Worm (Caenorhabditis elegans) whole organism, late embryonic: ENCODE measurements around the gene gkow-1.

ENCODE experiments used
- C08G9.2 ChIP-seq: sonication (generic microtip); optimal IDR thresholded peaks from 2 replicates; lab custom pipeline; 2016; ENCODE audit warnings: mild to moderate bottlenecking, missing genetic modification characterization, moderate library complexity, missing compliant biosample characterization
- C38D4.7 ChIP-seq: fragments of 200-800 bp; sonication (Bioruptor generic); optimal IDR thresholded peaks from 2 replicates; lab custom pipeline; 2018; ENCODE audit warnings: mild to moderate bottlenecking, missing genetic modification characterization, moderate library complexity, missing compliant biosample characterization
- F13H6.1 ChIP-seq: sonication (generic microtip); optimal IDR thresholded peaks from 2 replicates; lab custom pipeline; 2016; ENCODE audit warnings: missing genetic modification characterization, missing compliant biosample characterization
- K02D7.2 ChIP-seq: sonication (generic microtip); optimal IDR thresholded peaks from 2 replicates; lab custom pipeline; 2017; ENCODE audit warnings: mild to moderate bottlenecking, missing genetic modification characterization, missing compliant biosample characterization
- ceh-14 ChIP-seq: sonication (generic microtip); optimal IDR thresholded peaks from 2 replicates; lab custom pipeline; 2016; ENCODE audit warnings: missing genotype, missing genetic modification characterization, missing compliant biosample characterization
- ceh-18 ChIP-seq: sonication (generic microtip); optimal IDR thresholded peaks from 2 replicates; lab custom pipeline; 2016; ENCODE audit warnings: missing genetic modification characterization, missing compliant biosample characterization
- ceh-2 ChIP-seq: sonication (generic microtip); optimal IDR thresholded peaks from 2 replicates; lab custom pipeline; 2016; ENCODE audit warnings: missing genotype, missing genetic modification characterization, missing compliant biosample characterization
- ceh-30 ChIP-seq: fragments of 150-350 bp; optimal IDR thresholded peaks from 2 replicates; lab custom pipeline; 2014; ENCODE audit warnings: missing biosample characterization, missing genetic modification characterization
- ceh-31 ChIP-seq: sonication (generic microtip); optimal IDR thresholded peaks from 2 replicates; lab custom pipeline; 2016; ENCODE audit warnings: missing genetic modification characterization, missing compliant biosample characterization
- ceh-45 ChIP-seq: fragments of 200-800 bp; sonication (Bioruptor generic); IDR thresholded peaks from 2 replicates; pipeline ENCODE4 v1.3.6; 2022; ENCODE audit warnings: missing genetic modification reagents, missing genetic modification characterization, missing compliant biosample characterization
- ceh-6 ChIP-seq: fragments of 200-800 bp; sonication (Bioruptor generic); optimal IDR thresholded peaks from 2 replicates; lab custom pipeline; 2018; ENCODE audit warnings: mild to moderate bottlenecking, missing genetic modification characterization, missing compliant biosample characterization
- che-1 ChIP-seq: sonication (generic microtip); optimal IDR thresholded peaks from 2 replicates; lab custom pipeline; 2016; ENCODE audit warnings: mild to moderate bottlenecking, missing genetic modification characterization, missing compliant biosample characterization
- dmd-4 ChIP-seq: sonication (generic microtip); optimal IDR thresholded peaks from 2 replicates; lab custom pipeline; 2016; ENCODE audit warnings: borderline replicate concordance, missing genetic modification characterization, missing compliant biosample characterization
- ets-4 ChIP-seq: sonication (generic microtip); optimal IDR thresholded peaks from 2 replicates; lab custom pipeline; 2016; ENCODE audit warnings: missing genetic modification characterization, missing compliant biosample characterization
- eyg-1 ChIP-seq: sonication (generic microtip); optimal IDR thresholded peaks from 2 replicates; lab custom pipeline; 2016; ENCODE audit warnings: missing genotype, missing genetic modification characterization, missing compliant biosample characterization
- fkh-6 ChIP-seq: sonication (generic microtip); optimal IDR thresholded peaks from 2 replicates; lab custom pipeline; 2016; ENCODE audit warnings: missing genetic modification characterization, missing compliant biosample characterization
- hlh-13 ChIP-seq: fragments of 200-800 bp; sonication (Bioruptor generic); optimal IDR thresholded peaks from 2 replicates; lab custom pipeline; 2018; ENCODE audit warnings: mild to moderate bottlenecking, missing genetic modification characterization, missing compliant biosample characterization
- hlh-30 ChIP-seq: sonication (generic microtip); optimal IDR thresholded peaks from 2 replicates; lab custom pipeline; 2017; ENCODE audit warnings: antibody characterized with exemption, missing genetic modification characterization, missing compliant biosample characterization; ENCODE audit not compliant: insufficient read depth
- hlh-8 ChIP-seq: sonication (generic microtip); optimal IDR thresholded peaks from 2 replicates; lab custom pipeline; 2016; ENCODE audit warnings: missing genotype, missing genetic modification characterization, missing compliant biosample characterization
- lin-11 ChIP-seq: fragments of 200-800 bp; sonication (Bioruptor generic); optimal IDR thresholded peaks from 2 replicates; lab custom pipeline; 2018; ENCODE audit warnings: mild to moderate bottlenecking, missing genetic modification characterization, missing compliant biosample characterization
- madf-2 ChIP-seq: sonication (generic microtip); optimal IDR thresholded peaks from 2 replicates; lab custom pipeline; 2017; ENCODE audit warnings: missing genetic modification characterization, missing compliant biosample characterization
- pag-3 ChIP-seq: sonication (generic microtip); optimal IDR thresholded peaks from 2 replicates; lab custom pipeline; 2016; ENCODE audit warnings: missing compliant biosample characterization, missing genetic modification characterization, borderline replicate concordance
- pha-4 ChIP-seq: fragments of 150-350 bp; optimal IDR thresholded peaks from 2 replicates; lab custom pipeline; 2018; ENCODE audit warnings: missing biosample characterization, missing genetic modification reagents, missing genetic modification characterization
- pqm-1 ChIP-seq: sonication (generic microtip); optimal IDR thresholded peaks from 2 replicates; lab custom pipeline; 2016; ENCODE audit warnings: missing genetic modification characterization, missing compliant biosample characterization
- sdc-2 ChIP-seq: sonication (generic microtip); optimal IDR thresholded peaks from 2 replicates; lab custom pipeline; 2016; ENCODE audit warnings: missing genotype, missing genetic modification characterization, missing compliant biosample characterization
- sox-2 ChIP-seq: fragments of 200-800 bp; sonication (Bioruptor generic); IDR thresholded peaks from 2 replicates; pipeline ENCODE4 v1.3.6; 2022; ENCODE audit warnings: missing genetic modification reagents, missing genetic modification characterization, missing compliant biosample characterization
- ttx-3 ChIP-seq: sonication (generic microtip); optimal IDR thresholded peaks from 2 replicates; lab custom pipeline; 2016; ENCODE audit warnings: missing genetic modification reagents, missing genetic modification characterization, missing compliant biosample characterization
- unc-42 ChIP-seq: sonication (generic microtip); optimal IDR thresholded peaks from 2 replicates; lab custom pipeline; 2016; ENCODE audit warnings: missing genotype, missing genetic modification characterization, missing compliant biosample characterization
- unc-55 ChIP-seq: sonication (generic microtip); optimal IDR thresholded peaks from 2 replicates; lab custom pipeline; 2017; ENCODE audit warnings: missing biosample characterization, missing genetic modification reagents, missing genetic modification characterization
- zip-5 ChIP-seq: sonication (generic microtip); optimal IDR thresholded peaks from 2 replicates; lab custom pipeline; 2016; ENCODE audit warnings: missing genetic modification characterization, missing compliant biosample characterization

The gkow-1 gene

DNA sequence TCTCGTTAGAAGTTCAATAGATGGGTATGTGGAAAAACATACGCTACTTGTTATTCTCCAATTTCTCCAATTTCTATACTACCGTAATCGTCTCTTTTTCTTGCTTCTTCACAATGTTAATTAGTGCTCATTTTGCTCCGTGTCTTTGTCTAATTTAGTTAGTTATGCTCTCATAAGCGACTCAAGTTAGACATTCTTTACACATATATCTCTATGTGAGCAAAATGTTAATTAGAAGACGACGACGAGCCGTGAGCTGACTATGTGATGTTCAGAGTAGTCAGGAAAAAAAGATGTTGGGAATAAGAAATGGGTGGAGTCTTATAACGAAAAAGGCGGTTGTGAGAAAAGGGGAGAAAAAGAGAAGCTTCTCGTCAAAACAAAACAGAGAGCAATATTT is 10.4 kb upstream of the gkow-1 start:
- TF ChIP-seq hlh-8 (tag; lab: Kevin White, UChicago): no peak
- peak; percentile 51 for TF ChIP-seq ceh-14
- TF ChIP-seq F13H6.1 (tag; lab: Kevin White, UChicago): no peak
- TF ChIP-seq unc-42: peak; percentile 40

DNA sequence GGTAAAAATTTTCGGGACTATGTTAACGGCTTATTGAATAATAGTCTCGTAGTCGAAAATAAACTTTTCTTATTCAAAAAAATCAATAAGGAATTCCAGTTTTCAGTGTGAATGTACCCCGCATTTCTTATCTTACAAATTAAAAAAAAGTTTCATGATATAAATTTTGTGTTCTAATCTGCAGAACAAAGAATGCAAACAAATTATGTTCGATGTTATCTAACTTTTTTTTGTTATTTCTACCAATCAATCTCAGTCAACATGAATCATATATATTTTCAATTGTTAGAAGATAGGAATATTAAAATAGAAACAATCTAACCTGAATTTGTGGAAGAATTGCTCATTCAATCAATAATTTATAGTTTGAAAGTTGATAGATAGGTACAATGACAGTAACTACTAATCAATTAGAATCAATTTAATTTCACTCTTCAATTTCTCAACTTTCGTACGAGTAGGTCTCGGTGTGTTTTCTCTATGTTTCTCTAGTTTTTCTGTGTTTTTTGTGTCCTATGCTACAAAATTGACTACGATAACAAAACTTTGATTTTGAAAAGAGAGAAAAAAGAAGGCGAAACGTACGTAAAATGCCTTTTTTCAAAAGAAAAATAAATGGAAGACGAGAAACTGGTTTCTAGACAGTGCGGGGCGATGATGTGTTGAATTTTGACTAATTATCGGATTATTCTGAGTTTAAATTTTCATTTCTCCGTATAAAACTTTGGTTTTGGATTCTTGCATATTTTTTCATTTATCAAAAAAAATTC is 7.9 kb upstream of the gkow-1 start, which contains the start of the genes unc-43 and Y43C5B.3:
TSS of gene unc-43 (minus strand) at position 347 of the 770 bp plus-strand sequence.
TSS of gene Y43C5B.3 (plus strand) at position 720 of the 770 bp plus-strand sequence.
- TF ChIP-seq ets-4: no peak
- TF ChIP-seq hlh-8 (tag; lab: Kevin White, UChicago): no peak
- TF ChIP-seq C38D4.7 (GFP tag; lab: Kevin White, UChicago): no peak
- TF ChIP-seq pha-4: no peak
- TF ChIP-seq ceh-2 (tag; lab: Kevin White, UChicago): no peak
- TF ChIP-seq ceh-30 (tag; lab: Kevin White, UChicago): no peak
- no peak for TF ChIP-seq ceh-45 (GFP tag; lab: Robert Waterston, UW)
- no peak for TF ChIP-seq che-1 (tag; lab: Kevin White, UChicago)
- no peak for TF ChIP-seq zip-5 (tag; lab: Kevin White, UChicago)
- TF ChIP-seq ceh-6: no peak

ce11 chrIV:10352243-10352642 is 5.7 kb upstream of the gkow-1 start, which contains the start of gene Y43C5B.2:
Y43C5B.2 (minus strand) TSS chrIV:10352343.
- TF ChIP-seq unc-55 (GFP tag; lab: Kevin White, UChicago) (no peak), ceh-18 (tag; lab: Kevin White, UChicago) (no peak), zip-5 (tag; lab: Kevin White, UChicago) (no peak), C38D4.7 (GFP tag; lab: Kevin White, UChicago) (no peak), pqm-1 (tag; lab: Kevin White, UChicago) (no peak), ceh-45 (GFP tag; lab: Robert Waterston, UW) (no peak), unc-42 (no peak), fkh-6 (tag; lab: Kevin White, UChicago) (no peak)

DNA sequence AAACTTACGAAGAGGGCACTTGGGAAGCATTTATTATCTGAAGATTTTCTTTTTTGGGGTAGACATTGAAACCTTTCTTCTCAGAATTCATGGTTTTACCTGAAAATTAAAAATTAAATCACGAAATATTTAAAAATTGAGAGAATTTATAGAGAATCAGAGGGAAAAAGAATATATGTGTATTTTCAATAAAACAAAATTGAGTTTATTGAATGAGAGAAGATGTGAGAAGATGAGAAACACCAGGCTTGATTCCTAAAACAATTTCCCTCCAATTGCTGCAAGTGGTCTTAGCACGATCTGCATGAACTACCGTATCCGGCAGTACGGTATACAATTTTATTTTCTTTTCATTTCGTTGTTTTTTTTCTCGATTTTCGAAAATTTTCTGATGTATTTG is 870 bp upstream of the gkow-1 start, which contains the start of gene R11A8.1:
TSS of gene R11A8.1 (minus strand) at position 101 of the 400 bp plus-strand sequence.
- TF ChIP-seq zip-5 (tag; lab: Kevin White, UChicago): no peak
- no peak for TF ChIP-seq hlh-13 (GFP tag; lab: Kevin White, UChicago)
- no peak for TF ChIP-seq ttx-3 (tag; lab: Kevin White, UChicago)
- no peak for TF ChIP-seq sdc-2
- no peak for TF ChIP-seq sox-2 (GFP tag; lab: Robert Waterston, UW)
- TF ChIP-seq, all 69 proteins: peak for 0

- TF ChIP-seq zip-5 (tag; lab: Kevin White, UChicago) (no peak), C08G9.2 (tag; lab: Kevin White, UChicago) (no peak)
Observed at ce11 chrIV:10360336-10360735, 2.4 kb downstream of the gkow-1 start, which contains the start of gene ugt-59. ugt-59 (plus strand) TSS chrIV:10360636.

DNA sequence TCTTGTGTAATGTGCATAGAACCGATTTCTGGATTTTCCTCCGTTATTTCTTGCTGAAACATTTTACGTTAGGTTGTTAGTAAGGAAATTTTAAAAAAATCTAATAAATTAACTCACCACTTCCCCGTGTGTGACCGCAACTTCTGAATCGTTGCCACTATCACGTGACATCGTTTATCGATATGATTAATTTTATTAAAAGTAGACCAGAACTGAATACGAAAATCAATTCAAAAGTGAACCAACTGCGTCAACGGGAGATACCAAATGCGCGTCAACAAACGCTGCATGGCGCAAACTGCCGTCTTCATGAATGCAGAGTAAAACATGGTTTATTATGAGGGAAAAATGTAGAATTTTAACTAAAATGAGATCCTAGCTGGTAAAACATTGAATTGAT is 8.1 kb downstream of the gkow-1 start, which contains the start of gene sir-2.1:
TSS of gene sir-2.1 (minus strand) at position 212 of the 400 bp plus-strand sequence.
- no peak for TF ChIP-seq dmd-4 (tag; lab: Kevin White, UChicago)
- no peak for TF ChIP-seq ceh-31
- TF ChIP-seq unc-42: peak; percentile 0
- peak; percentile 38 for TF ChIP-seq hlh-30 (tag; lab: Kevin White, UChicago)
- TF ChIP-seq K02D7.2 (tag; lab: Kevin White, UChicago): no peak
- TF ChIP-seq pqm-1 (tag; lab: Kevin White, UChicago): no peak
- TF ChIP-seq pag-3 (tag; lab: Kevin White, UChicago): no peak
- no peak for TF ChIP-seq madf-2 (tag; lab: Kevin White, UChicago)
- no peak for TF ChIP-seq lin-11 (tag; lab: Kevin White, UChicago)
- no peak for TF ChIP-seq eyg-1 (tag; lab: Kevin White, UChicago)
